Worm (Caenorhabditis elegans) whole organism, late embryonic: ENCODE results near the gene dat-1.

Experiments
- C38D4.7 ChIP-seq: fragments of 200-800 bp; sonication (Bioruptor generic); optimal IDR thresholded peaks from 2 replicates; lab custom pipeline; 2018; ENCODE audit warnings: mild to moderate bottlenecking, missing genetic modification characterization, moderate library complexity, missing compliant biosample characterization
- F13H6.1 ChIP-seq: sonication (generic microtip); optimal IDR thresholded peaks from 2 replicates; lab custom pipeline; 2016; ENCODE audit warnings: missing genetic modification characterization, missing compliant biosample characterization
- ceh-22 ChIP-seq: sonication (generic microtip); optimal IDR thresholded peaks from 2 replicates; lab custom pipeline; 2017; ENCODE audit warnings: missing biosample characterization, missing genetic modification characterization
- ceh-31 ChIP-seq: sonication (generic microtip); optimal IDR thresholded peaks from 2 replicates; lab custom pipeline; 2016; ENCODE audit warnings: missing genetic modification characterization, missing compliant biosample characterization
- hlh-30 ChIP-seq: sonication (generic microtip); optimal IDR thresholded peaks from 2 replicates; lab custom pipeline; 2017; ENCODE audit warnings: antibody characterized with exemption, missing genetic modification characterization, missing compliant biosample characterization; ENCODE audit not compliant: insufficient read depth
- lim-6 ChIP-seq: sonication (generic microtip); optimal IDR thresholded peaks from 2 replicates; lab custom pipeline; 2016; ENCODE audit warnings: missing genetic modification characterization, missing compliant biosample characterization
- nhr-11 ChIP-seq: fragments of 150-350 bp; optimal IDR thresholded peaks from 2 replicates; lab custom pipeline; 2014; ENCODE audit warnings: missing biosample characterization, missing genetic modification characterization
- nhr-232 ChIP-seq: sonication (generic microtip); optimal IDR thresholded peaks from 2 replicates; lab custom pipeline; 2016; ENCODE audit warnings: missing genetic modification characterization, missing compliant biosample characterization
- pha-2 ChIP-seq: sonication (generic microtip); optimal IDR thresholded peaks from 2 replicates; lab custom pipeline; 2017; ENCODE audit warnings: mild to moderate bottlenecking, missing genetic modification characterization, missing compliant biosample characterization
- unc-3 ChIP-seq, 2 experiments: fragments of 200-800 bp in 1 of 2; sonication (Bioruptor generic) in 1 of 2; sonication (generic microtip) in 1 of 2; conservative IDR thresholded peaks in 1 of 2; optimal IDR thresholded peaks in 1 of 2; 2 replicates each; pipeline versions ENCODE4 v1.3.6 to Lab custom; 2016 to 2022; ENCODE audit warnings: missing compliant biosample characterization in 2 of 2, missing genetic modification characterization in 2 of 2, missing genetic modification reagents in 1 of 2
- ztf-16 ChIP-seq: sonication (generic microtip); optimal IDR thresholded peaks from 2 replicates; lab custom pipeline; 2017; ENCODE audit warnings: missing genetic modification characterization, missing compliant biosample characterization

Gene dat-1

DNA sequence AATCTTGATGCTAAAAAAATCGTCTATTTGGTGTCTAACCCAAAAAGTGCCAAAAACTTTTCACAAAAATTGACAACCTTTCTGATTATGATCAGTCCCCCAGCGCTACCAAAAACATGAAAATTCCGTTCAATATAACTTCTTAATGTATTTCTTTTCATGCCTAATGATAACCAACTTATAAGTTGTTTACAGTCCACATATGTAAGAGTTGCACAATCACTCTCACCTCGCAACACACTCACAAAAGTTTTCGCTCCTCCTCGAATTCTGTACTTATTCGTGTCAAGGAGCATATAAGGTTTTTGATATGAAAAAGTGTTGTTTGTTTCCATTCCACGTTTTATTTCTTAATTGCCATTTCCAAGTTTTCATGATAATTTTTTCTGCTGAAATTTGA, 45.8 kb downstream of the dat-1 start:
- TF ChIP-seq ztf-16 (tag; lab: Kevin White, UChicago) (no peak), ceh-31 (tag; lab: Kevin White, UChicago) (no peak), nhr-11 (tag; lab: Kevin White, UChicago) (no peak), pha-2 (tag; lab: Kevin White, UChicago) (no peak), nhr-232 (tag; lab: Kevin White, UChicago) (no peak), C38D4.7 (no peak), hlh-30 (tag; lab: Kevin White, UChicago) (no peak), lim-6 (tag; lab: Kevin White, UChicago) (no peak), F13H6.1 (tag; lab: Kevin White, UChicago) (no peak)

DNA sequence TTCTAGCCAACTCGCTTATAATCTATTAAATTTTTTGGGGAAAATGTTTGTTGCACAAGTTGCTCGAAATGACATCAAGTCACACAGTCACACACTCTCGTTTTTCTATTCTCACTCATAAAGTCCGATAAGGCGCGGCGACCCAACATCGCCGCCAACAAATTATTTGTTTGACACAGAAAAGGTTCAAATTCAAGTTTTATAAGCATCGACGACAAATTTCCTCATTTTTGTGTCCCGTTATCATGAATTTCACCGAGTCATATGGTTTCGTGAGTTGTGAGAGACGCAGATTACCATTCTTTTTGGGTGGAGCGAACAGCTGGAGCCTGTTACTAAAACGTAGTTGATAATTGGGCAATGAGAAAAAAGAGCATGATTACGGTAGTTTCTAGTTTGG, 47.0 kb downstream of the dat-1 start:
- no peak for TF ChIP-seq ceh-22 (tag; lab: Kevin White, UChicago)
- TF ChIP-seq unc-3 (GFP tag; conservative IDR thresholded peaks at IDR 0.05; lab: Robert Waterston, UW) = no peak
- TF ChIP-seq unc-3 (tag; optimal IDR thresholded peaks at IDR 0.05; lab: Kevin White, UChicago) = no peak
